Fruit fly (Drosophila melanogaster) whole organism, wandering third instar larva: Measurements from ENCODE around the gene bumpel.

Source experiments
- CG32264 ChIP-seq: fragments of 200-800 bp; sonication (Bioruptor generic); optimal IDR thresholded peaks from 2 replicates; lab custom pipeline; 2016; ENCODE audit warnings: missing biosample characterization, missing genetic modification characterization
- CG9705 ChIP-seq: fragments of 200-800 bp; sonication (Bioruptor generic); optimal IDR thresholded peaks from 2 replicates; lab custom pipeline; 2018; ENCODE audit warnings: missing biosample characterization, mild to moderate bottlenecking, missing genetic modification characterization
- CrebA ChIP-seq: fragments of 200-800 bp; sonication (Bioruptor generic); optimal IDR thresholded peaks from 2 replicates; lab custom pipeline; 2016; ENCODE audit warnings: missing biosample characterization, mild to moderate bottlenecking, missing genetic modification characterization, borderline replicate concordance
- Dfd ChIP-seq: fragments of >200 bp; optimal IDR thresholded peaks from 2 replicates; lab custom pipeline; 2017; ENCODE audit warnings: missing biosample characterization, missing genetic modification characterization
- Dif ChIP-seq: fragments of 200-275, 200-300 bp; sonication (Bioruptor generic); optimal IDR thresholded peaks from 2 replicates; lab custom pipeline; 2018; ENCODE audit warnings: missing biosample characterization, missing genetic modification characterization; ENCODE audit not compliant: partially characterized antibody
- GATAd ChIP-seq: sonication (Bioruptor generic); optimal IDR thresholded peaks from 2 replicates; lab custom pipeline; 2016; ENCODE audit warnings: missing biosample characterization, missing genetic modification characterization
- HLH106 ChIP-seq: fragments of 200-800 bp; optimal IDR thresholded peaks from 3 replicates; lab custom pipeline; 2019; ENCODE audit warnings: missing biosample characterization, mild to moderate bottlenecking, missing genetic modification characterization, moderate library complexity
- Hnf4 ChIP-seq: fragments of 200-800 bp; sonication (Bioruptor generic); optimal IDR thresholded peaks from 2 replicates; lab custom pipeline; 2016; ENCODE audit warnings: missing biosample characterization, mild to moderate bottlenecking, missing genetic modification characterization
- Hr78 ChIP-seq: fragments of >200 bp; optimal IDR thresholded peaks from 2 replicates; lab custom pipeline; 2017; ENCODE audit warnings: missing biosample characterization, missing genetic modification characterization
- Hr83 ChIP-seq: fragments of 200-300 bp; sonication (Bioruptor generic); optimal IDR thresholded peaks from 2 replicates; lab custom pipeline; 2016; ENCODE audit warnings: missing biosample characterization, mild to moderate bottlenecking, missing genetic modification characterization, moderate library complexity; ENCODE audit not compliant: poor library complexity, severe bottlenecking
- Jra ChIP-seq: sonication (Bioruptor generic); optimal IDR thresholded peaks from 2 replicates; lab custom pipeline; 2016; ENCODE audit warnings: missing biosample characterization, missing genetic modification characterization
- Mio ChIP-seq: sonication (Bioruptor generic); optimal IDR thresholded peaks from 2 replicates; lab custom pipeline; 2016; ENCODE audit warnings: missing biosample characterization, missing genetic modification characterization
- Myc ChIP-seq: fragments of >200 bp; optimal IDR thresholded peaks from 2 replicates; lab custom pipeline; 2017
- N ChIP-seq: fragments of >200 bp; optimal IDR thresholded peaks from 2 replicates; lab custom pipeline; 2018; ENCODE audit warnings: missing biosample characterization, missing external identifiers, missing genetic modification characterization
- OdsH ChIP-seq: fragments of 200-800 bp; sonication (Bioruptor generic); optimal IDR thresholded peaks from 2 replicates; lab custom pipeline; 2016; ENCODE audit warnings: missing biosample characterization, mild to moderate bottlenecking, missing genetic modification characterization
- Rel ChIP-seq, 2 experiments: fragments of 200-800 bp; sonication (Bioruptor generic) in 1 of 2; optimal IDR thresholded peaks; 2 replicates in 1 of 2; 3 replicates in 1 of 2; lab custom pipeline; 2016 to 2019; ENCODE audit warnings: mild to moderate bottlenecking in 2 of 2, missing biosample characterization in 2 of 2, missing genetic modification characterization in 2 of 2, moderate library complexity in 1 of 2
- Sp1 ChIP-seq: fragments of 200-800 bp; sonication (Bioruptor generic); optimal IDR thresholded peaks from 3 replicates; lab custom pipeline; 2019; ENCODE audit warnings: missing biosample characterization, mild to moderate bottlenecking, missing genetic modification characterization, moderate library complexity
- Vsx2 ChIP-seq: fragments of 200-300, 225-300 bp; sonication (Bioruptor generic); optimal IDR thresholded peaks from 2 replicates; lab custom pipeline; 2018; ENCODE audit warnings: missing biosample characterization, missing genetic modification characterization; ENCODE audit not compliant: partially characterized antibody
- br ChIP-seq: fragments of 200-800 bp; sonication (Bioruptor generic); optimal IDR thresholded peaks from 2 replicates; lab custom pipeline; 2016; ENCODE audit warnings: missing biosample characterization, missing genetic modification characterization
- brk ChIP-seq: fragments of 200-800 bp; sonication (Bioruptor generic); optimal IDR thresholded peaks from 2 replicates; lab custom pipeline; 2016; ENCODE audit warnings: missing biosample characterization, mild to moderate bottlenecking, missing genetic modification characterization
- dl ChIP-seq, 2 experiments: fragments of 175-275, 200-275 bp in 1 of 2; fragments of 200-275 bp in 1 of 2; sonication (Bioruptor generic); optimal IDR thresholded peaks; lab custom pipeline; 2018; ENCODE audit warnings: mild to moderate bottlenecking in 2 of 2, missing biosample characterization in 2 of 2, missing genetic modification characterization in 2 of 2, moderate library complexity in 2 of 2; ENCODE audit not compliant: partially characterized antibody in 2 of 2, insufficient read depth in 1 of 2
- dmrt93B ChIP-seq: fragments of 200-800 bp; sonication (Bioruptor generic); optimal IDR thresholded peaks from 2 replicates; lab custom pipeline; 2018; ENCODE audit warnings: missing biosample characterization, mild to moderate bottlenecking, missing genetic modification characterization
- dsf ChIP-seq: sonication (Bioruptor generic); optimal IDR thresholded peaks from 2 replicates; lab custom pipeline; 2016; ENCODE audit warnings: missing biosample characterization, missing genetic modification characterization, borderline replicate concordance
- ey ChIP-seq: fragments of 200-800 bp; sonication (Bioruptor generic); optimal IDR thresholded peaks from 2 replicates; lab custom pipeline; 2016; ENCODE audit warnings: missing biosample characterization, missing genetic modification characterization
- foxo ChIP-seq, 2 experiments: fragments of 200-800 bp; sonication (Bioruptor generic); optimal IDR thresholded peaks; 2 replicates in 1 of 2; 3 replicates in 1 of 2; lab custom pipeline; 2016 to 2017; ENCODE audit warnings: missing biosample characterization in 2 of 2, missing genetic modification characterization in 2 of 2
- fru ChIP-seq: fragments of 200-800 bp; sonication (Bioruptor generic); optimal IDR thresholded peaks from 3 replicates; lab custom pipeline; 2016; ENCODE audit warnings: missing biosample characterization, mild to moderate bottlenecking, missing genetic modification characterization
- h ChIP-seq: fragments of 200-800 bp; sonication (Bioruptor generic); optimal IDR thresholded peaks from 3 replicates; lab custom pipeline; 2016; ENCODE audit warnings: missing biosample characterization, mild to moderate bottlenecking, missing genetic modification characterization
- jim ChIP-seq: fragments of 175-275, 200-325 bp; sonication (Bioruptor generic); optimal IDR thresholded peaks from 2 replicates; lab custom pipeline; 2016; ENCODE audit warnings: missing biosample characterization, mild to moderate bottlenecking, missing genetic modification characterization
- lola ChIP-seq: fragments of >200 bp; optimal IDR thresholded peaks from 2 replicates; lab custom pipeline; 2017; ENCODE audit warnings: missing biosample characterization, missing genetic modification characterization
- pan ChIP-seq: fragments of >200 bp; optimal IDR thresholded peaks from 2 replicates; lab custom pipeline; 2017
- psq ChIP-seq: fragments of 200-800 bp; sonication (Bioruptor generic); optimal IDR thresholded peaks from 3 replicates; lab custom pipeline; 2017; ENCODE audit warnings: missing biosample characterization, mild to moderate bottlenecking, missing genetic modification characterization, moderate library complexity
- rgr ChIP-seq: fragments of 200-800 bp; sonication (Bioruptor generic); optimal IDR thresholded peaks from 3 replicates; lab custom pipeline; 2016; ENCODE audit warnings: missing biosample characterization, mild to moderate bottlenecking, missing genetic modification characterization
- sage ChIP-seq: fragments of 200-800 bp; sonication (Bioruptor generic); optimal IDR thresholded peaks from 2 replicates; lab custom pipeline; 2016; ENCODE audit warnings: missing biosample characterization, mild to moderate bottlenecking, missing genetic modification characterization
- sv ChIP-seq: fragments of 200-800 bp; sonication (Bioruptor generic); optimal IDR thresholded peaks from 3 replicates; lab custom pipeline; 2016; ENCODE audit warnings: missing biosample characterization, missing genetic modification characterization
- tai ChIP-seq: sonication (Bioruptor generic); optimal IDR thresholded peaks from 2 replicates; lab custom pipeline; 2016; ENCODE audit warnings: missing biosample characterization, missing genetic modification characterization
- usp ChIP-seq: fragments of >200 bp; optimal IDR thresholded peaks from 2 replicates; lab custom pipeline; 2017; ENCODE audit warnings: missing biosample characterization, missing genetic modification characterization
- woc ChIP-seq: sonication (Bioruptor generic); optimal IDR thresholded peaks from 2 replicates; lab custom pipeline; 2016; ENCODE audit warnings: missing biosample characterization, mild to moderate bottlenecking, missing genetic modification characterization

Gene bumpel

dm6 chr3R:11454210-11454904 is 35.9 kb upstream of the bumpel start:
- no peak for TF ChIP-seq dl (GFP tag; optimal IDR thresholded peaks at IDR 0.05; lab: Kevin White, UChicago; ENCODE audit: insufficient read depth in 1 of 2, partially characterized antibody in 2 of 2)
- TF ChIP-seq h (GFP tag; lab: Kevin White, UChicago): peak; percentile 76
- peak; percentile 75 for TF ChIP-seq fru
- TF ChIP-seq Myc (lab: Kevin White, UChicago): no peak
- TF ChIP-seq CrebA (GFP tag; lab: Kevin White, UChicago): no peak
- peak; percentile 76 for TF ChIP-seq br (GFP tag; lab: Kevin White, UChicago)
- TF ChIP-seq CG32264: peak; percentile 41
- TF ChIP-seq psq (GFP tag; lab: Kevin White, UChicago): peak; percentile 69
- no peak for TF ChIP-seq brk (GFP tag; lab: Kevin White, UChicago)
- peak; percentile 31 for TF ChIP-seq sv
- peak; percentile 24 for TF ChIP-seq Jra (GFP tag; lab: Kevin White, UChicago)
- TF ChIP-seq CG9705: peak; percentile 31
- TF ChIP-seq N (GFP tag; lab: Kevin White, UChicago): no peak
- TF ChIP-seq dsf (GFP tag; lab: Kevin White, UChicago): no peak
- peak in 1 of 2 experiments; percentile 74 for TF ChIP-seq foxo (GFP tag; optimal IDR thresholded peaks at IDR 0.05; lab: Kevin White, UChicago)
- TF ChIP-seq HLH106 (tag; lab: Kevin White, UChicago): peak; percentile 74
- TF ChIP-seq Hr78: no peak
- no peak for TF ChIP-seq sage (GFP tag; lab: Kevin White, UChicago)
- peak; percentile 54 for TF ChIP-seq Hnf4
- TF ChIP-seq dmrt93B: peak; percentile 68
- TF ChIP-seq usp (GFP tag; lab: Kevin White, UChicago): no peak
- no peak for TF ChIP-seq Dfd (GFP tag; lab: Kevin White, UChicago)
- TF ChIP-seq pan (lab: Kevin White, UChicago): no peak
- TF ChIP-seq tai: no peak
- TF ChIP-seq Vsx2 (GFP tag; lab: Kevin White, UChicago): no peak
- no peak for TF ChIP-seq Dif (GFP tag; lab: Kevin White, UChicago)
- peak; percentile 76 for TF ChIP-seq ey (GFP tag; lab: Kevin White, UChicago)
- peak; percentile 45 for TF ChIP-seq woc (GFP tag; lab: Kevin White, UChicago)
- TF ChIP-seq Rel (GFP tag; optimal IDR thresholded peaks at IDR 0.05; lab: Kevin White, UChicago): no peak
- peak; percentile 100 for TF ChIP-seq Rel (tag; optimal IDR thresholded peaks at IDR 0.05; lab: Kevin White, UChicago)
- no peak for TF ChIP-seq lola (GFP tag; lab: Kevin White, UChicago)
- no peak for TF ChIP-seq Mio
- TF ChIP-seq rgr (GFP tag; lab: Kevin White, UChicago): peak; percentile 76
- peak; percentile 67 for TF ChIP-seq Sp1 (GFP tag; lab: Kevin White, UChicago)
- no peak for TF ChIP-seq jim (GFP tag; lab: Kevin White, UChicago)
- TF ChIP-seq OdsH (GFP tag; lab: Kevin White, UChicago): peak; percentile 73
- TF ChIP-seq GATAd (GFP tag; lab: Kevin White, UChicago): no peak
- no peak for TF ChIP-seq Hr83 (GFP tag; lab: Kevin White, UChicago)

dm6 chr3R:11452041-11452440 is 33.6 kb upstream of the bumpel start:
- TF ChIP-seq N (GFP tag; lab: Kevin White, UChicago): peak; percentile 62
- peak; percentile 53 for TF ChIP-seq Vsx2 (GFP tag; lab: Kevin White, UChicago)
- TF ChIP-seq CG9705: no peak
- peak; percentile 80 for TF ChIP-seq Myc (lab: Kevin White, UChicago)
